Worm (Caenorhabditis elegans) whole organism, young adult: ENCODE results near the gene cpna-5.

Experiments
- F23B12.7 ChIP-seq: sonication (generic microtip); optimal IDR thresholded peaks from 2 replicates; lab custom pipeline; 2017; ENCODE audit warnings: missing genetic modification characterization, mild to moderate bottlenecking, missing compliant biosample characterization, antibody characterized with exemption, moderate library complexity; ENCODE audit not compliant: insufficient read depth
- F49E8.2 ChIP-seq: sonication (generic microtip); optimal IDR thresholded peaks from 3 replicates; lab custom pipeline; 2017; ENCODE audit warnings: missing genetic modification characterization, mild to moderate bottlenecking, missing compliant biosample characterization, antibody characterized with exemption, moderate library complexity; ENCODE audit not compliant: insufficient read depth
- Y67H2A.10 ChIP-seq: fragments of 200-800 bp; sonication (Bioruptor generic); conservative IDR thresholded peaks from 2 replicates; pipeline ENCODE4 v1.3.6; 2022; ENCODE audit warnings: missing genetic modification reagents, missing genetic modification characterization, missing compliant biosample characterization
- ama-1 ChIP-seq, 3 experiments: fragments of 150-350 bp in 1 of 3; sonication (generic microtip) in 2 of 3; optimal IDR thresholded peaks; 2 replicates each; lab custom pipeline; 2014 to 2018; ENCODE audit warnings: missing biosample characterization in 2 of 3, missing genetic modification characterization in 2 of 3, missing genetic modification reagents in 2 of 3
- die-1 ChIP-seq: sonication (generic microtip); optimal IDR thresholded peaks from 2 replicates; lab custom pipeline; 2016; ENCODE audit warnings: missing genotype, mild to moderate bottlenecking, missing genetic modification characterization, missing compliant biosample characterization
- dpff-1 ChIP-seq: sonication (generic microtip); optimal IDR thresholded peaks from 2 replicates; lab custom pipeline; 2017; ENCODE audit warnings: mild to moderate bottlenecking, missing genetic modification characterization, missing compliant biosample characterization
- him-1 ChIP-seq: sonication (generic microtip); optimal IDR thresholded peaks from 2 replicates; lab custom pipeline; 2016; ENCODE audit warnings: missing genotype, missing genetic modification reagents, missing genetic modification characterization, missing compliant biosample characterization
- lin-35 ChIP-seq, 3 experiments: fragments of 150-350 bp in 2 of 3; sonication (generic microtip) in 1 of 3; optimal IDR thresholded peaks; 2 replicates each; lab custom pipeline; 2014 to 2018; ENCODE audit warnings: missing biosample characterization in 3 of 3, missing genetic modification characterization in 3 of 3, missing genetic modification reagents in 3 of 3
- madf-6 ChIP-seq: fragments of 200-800 bp; sonication (Bioruptor generic); IDR thresholded peaks from 2 replicates; pipeline ENCODE4 v1.3.6; 2022; ENCODE audit warnings: missing genetic modification reagents, missing genetic modification characterization, missing compliant biosample characterization
- snpc-1.1 ChIP-seq: sonication (generic microtip); optimal IDR thresholded peaks from 2 replicates; lab custom pipeline; 2017; ENCODE audit warnings: missing genetic modification characterization, mild to moderate bottlenecking, missing compliant biosample characterization, antibody characterized with exemption, moderate library complexity, missing genotype, missing genetic modification reagents; ENCODE audit not compliant: insufficient read depth
- ztf-28 ChIP-seq: fragments of 200-800 bp; sonication (Bioruptor generic); IDR thresholded peaks from 2 replicates; pipeline ENCODE4 v1.3.6; 2022; ENCODE audit warnings: missing genetic modification reagents, missing genetic modification characterization, missing compliant biosample characterization

DNA sequence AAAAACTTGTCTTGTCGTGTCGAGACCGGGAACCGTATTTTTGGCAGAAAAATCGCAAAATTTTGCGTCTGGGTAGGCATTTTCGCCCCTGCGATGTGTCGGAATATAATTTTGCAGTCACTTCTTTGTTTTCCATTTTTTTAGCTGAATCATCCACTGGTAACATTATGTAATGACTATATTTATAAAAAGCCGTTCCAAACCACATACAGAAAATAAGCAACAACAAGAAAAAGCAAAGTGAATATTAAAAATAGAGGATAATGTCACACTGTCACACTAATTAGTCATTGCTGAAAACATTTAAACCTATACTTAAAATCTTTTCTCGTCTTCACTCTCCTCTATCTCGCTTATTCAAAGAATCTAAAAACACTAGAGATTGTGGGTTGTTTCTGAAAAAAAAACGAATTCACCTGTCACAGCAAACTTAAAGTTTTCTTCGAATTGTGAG is 9.1 kb downstream of the cpna-5 start, which contains the start of gene sre-1:
- TF ChIP-seq F23B12.7 (tag; lab: Kevin White, UChicago) (no peak), him-1 (tag; lab: Kevin White, UChicago) (no peak), ama-1 (optimal IDR thresholded peaks at IDR 0.05; lab: Kevin White, UChicago) (no peak), ama-1 (GFP tag; optimal IDR thresholded peaks at IDR 0.05; lab: Kevin White, UChicago) (no peak), Y67H2A.10 (GFP tag; lab: Robert Waterston, UW) (no peak), dpff-1 (tag; lab: Kevin White, UChicago) (no peak), die-1 (no peak), F49E8.2 (no peak), snpc-1.1 (no peak), ztf-28 (GFP tag; lab: Robert Waterston, UW) (no peak), lin-35 (GFP tag; optimal IDR thresholded peaks at IDR 0.05; lab: Kevin White, UChicago) (no peak), madf-6 (GFP tag; lab: Robert Waterston, UW) (no peak)
